Comparison of ENCODE assay signal across 5 worm cellular contexts in the genomic region with DNA sequence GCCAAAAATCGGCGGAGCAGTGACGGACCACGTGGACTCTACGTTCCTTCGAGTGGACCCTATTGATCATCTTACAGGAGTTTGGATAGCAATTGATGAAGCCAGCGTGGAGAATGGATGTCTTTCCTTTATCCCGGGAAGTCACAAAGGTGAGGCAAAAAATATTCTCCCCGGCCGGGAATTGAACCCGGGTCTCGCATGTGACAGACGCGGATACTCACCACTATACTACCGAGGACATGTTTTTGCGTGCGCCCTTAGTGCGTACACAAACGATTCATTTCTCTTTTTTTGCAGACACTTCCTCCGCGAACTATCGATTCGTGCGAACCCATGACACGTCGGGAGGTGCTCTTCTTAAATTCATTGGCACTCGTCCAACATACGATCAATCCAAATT.
TF ChIP-seq lines count a peak whose summit lies in the region.

No protein-coding gene starts in this region.

TF ChIP-seq in whole organism, L1 larva, 84 proteins besides CTCF, POLR2A, EP300 and RAD21 (continues in another document):
- TF ChIP-seq rnt-1 (tag; optimal IDR thresholded peaks at IDR 0.05; lab: Kevin White, UChicago) (peak; percentile 54), nhr-237 (tag; optimal IDR thresholded peaks at IDR 0.05; lab: Kevin White, UChicago) (no peak), efl-3 (GFP tag; optimal IDR thresholded peaks at IDR 0.05; lab: Kevin White, UChicago) (no peak), C16A3.4 (tag; optimal IDR thresholded peaks at IDR 0.05; lab: Kevin White, UChicago) (peak; percentile 33), nhr-76 (tag; optimal IDR thresholded peaks at IDR 0.05; lab: Kevin White, UChicago) (no peak), fkh-4 (tag; optimal IDR thresholded peaks at IDR 0.05; lab: Kevin White, UChicago; ENCODE audit: borderline replicate concordance) (no peak), unc-98 (GFP tag; IDR thresholded peaks at IDR 0.05; lab: Robert Waterston, UW) (no peak), nhr-71 (tag; optimal IDR thresholded peaks at IDR 0.05; lab: Kevin White, UChicago) (peak; percentile 11), ces-1 (GFP tag; optimal IDR thresholded peaks at IDR 0.05; lab: Kevin White, UChicago) (no peak), C04F5.9 (tag; optimal IDR thresholded peaks at IDR 0.05; lab: Kevin White, UChicago) (no peak), vab-15 (tag; optimal IDR thresholded peaks at IDR 0.05; lab: Kevin White, UChicago) (no peak), lsy-2 (tag; optimal IDR thresholded peaks at IDR 0.05; lab: Kevin White, UChicago) (peak in 1 of 2 experiments; percentile 36), nhr-47 (tag; optimal IDR thresholded peaks at IDR 0.05; lab: Kevin White, UChicago) (peak; percentile 19), mef-2 (tag; optimal IDR thresholded peaks at IDR 0.05; lab: Kevin White, UChicago) (no peak), Y116A8C.19 (tag; optimal IDR thresholded peaks at IDR 0.05; lab: Kevin White, UChicago; ENCODE audit: borderline replicate concordance) (no peak), tbx-2 (tag; optimal IDR thresholded peaks at IDR 0.05; lab: Kevin White, UChicago) (no peak), hpl-2 (GFP tag; optimal IDR thresholded peaks at IDR 0.05; lab: Kevin White, UChicago) (no peak)

TF ChIP-seq in whole organism, L3 larva, 47 proteins besides CTCF, POLR2A, EP300 and RAD21:
- TF ChIP-seq pqm-1 (tag; optimal IDR thresholded peaks at IDR 0.05; lab: Kevin White, UChicago) (peak; percentile 2), elt-2 (tag; optimal IDR thresholded peaks at IDR 0.05; lab: Kevin White, UChicago) (peak; percentile 34), mml-1 (tag; optimal IDR thresholded peaks at IDR 0.05; lab: Kevin White, UChicago) (no peak), lin-39 (tag; optimal IDR thresholded peaks at IDR 0.05; lab: Kevin White, UChicago) (no peak), elt-3 (tag; optimal IDR thresholded peaks at IDR 0.05; lab: Kevin White, UChicago) (no peak), snpc-4 (tag; optimal IDR thresholded peaks at IDR 0.05; lab: Kevin White, UChicago) (peak; percentile 52), nfya-1 (tag; optimal IDR thresholded peaks at IDR 0.05; lab: Kevin White, UChicago; ENCODE audit: insufficient read depth) (peak; percentile 11), hmg-11 (tag; optimal IDR thresholded peaks at IDR 0.05; lab: Kevin White, UChicago) (peak; percentile 46), egl-27 (tag; optimal IDR thresholded peaks at IDR 0.05; lab: Kevin White, UChicago) (no peak)

TF ChIP-seq in whole organism, early embryonic, 17 proteins besides CTCF, POLR2A, EP300 and RAD21:
- TF ChIP-seq aly-1 (tag; optimal IDR thresholded peaks at IDR 0.05; lab: Kevin White, UChicago) (no peak), ceh-13 (GFP tag; optimal IDR thresholded peaks at IDR 0.05; lab: Kevin White, UChicago) (no peak), flt-1 (GFP tag; IDR thresholded peaks at IDR 0.05; lab: Robert Waterston, UW) (peak; percentile 37; the same call in 1 of the 2 replicates), hmbx-1 (tag; optimal IDR thresholded peaks at IDR 0.05; lab: Kevin White, UChicago) (no peak), scrt-1 (GFP tag; IDR thresholded peaks at IDR 0.05; lab: Robert Waterston, UW) (no peak), tbx-11 (GFP tag; IDR thresholded peaks at IDR 0.05; lab: Robert Waterston, UW) (peak; percentile 59; the same call in 1 of the 2 replicates), ceh-36 (tag; optimal IDR thresholded peaks at IDR 0.05; lab: Kevin White, UChicago) (no peak), sea-1 (GFP tag; conservative IDR thresholded peaks at IDR 0.05; lab: Robert Waterston, UW) (peak; percentile 76; the same call in 1 of the 2 replicates), ets-7 (tag; optimal IDR thresholded peaks at IDR 0.05; lab: Kevin White, UChicago) (no peak), ama-1 (optimal IDR thresholded peaks at IDR 0.05; lab: Kevin White, UChicago) (no peak), hnd-1 (tag; optimal IDR thresholded peaks at IDR 0.05; lab: Kevin White, UChicago) (no peak), tra-4 (tag; optimal IDR thresholded peaks at IDR 0.05; lab: Kevin White, UChicago) (no peak), F13C5.2 (tag; optimal IDR thresholded peaks at IDR 0.05; lab: Kevin White, UChicago) (no peak), tbx-37 (GFP tag; conservative IDR thresholded peaks at IDR 0.05; lab: Robert Waterston, UW) (peak; percentile 33; the same call in 1 of the 2 replicates), hmg-4 (GFP tag; optimal IDR thresholded peaks at IDR 0.05; lab: Kevin White, UChicago) (no peak), pes-1 (GFP tag; IDR thresholded peaks at IDR 0.05; lab: Robert Waterston, UW) (peak; percentile 71), B0310.2 (tag; optimal IDR thresholded peaks at IDR 0.05; lab: Kevin White, UChicago) (no peak)

TF ChIP-seq in whole organism, midembryonic, 9 proteins besides CTCF, POLR2A, EP300 and RAD21:
- TF ChIP-seq T22C8.4 (GFP tag; IDR thresholded peaks at IDR 0.05; lab: Robert Waterston, UW): no peak
- TF ChIP-seq ref-1 (GFP tag; conservative IDR thresholded peaks at IDR 0.05; lab: Robert Waterston, UW): 0 out of 2 replicates have a peak, but pooled peaks have one; percentile 49
- TF ChIP-seq klf-2 (GFP tag; conservative IDR thresholded peaks at IDR 0.05; lab: Robert Waterston, UW): 0 out of 2 replicates have a peak, but pooled peaks have one; percentile 52
- TF ChIP-seq ztf-29 (GFP tag; IDR thresholded peaks at IDR 0.05; lab: Robert Waterston, UW): 0 out of 2 replicates have a peak, but pooled peaks have one; percentile 43
- TF ChIP-seq ztf-23 (GFP tag; IDR thresholded peaks at IDR 0.05; lab: Robert Waterston, UW): peak; percentile 75
- TF ChIP-seq tab-1 (GFP tag; IDR thresholded peaks at IDR 0.05; lab: Robert Waterston, UW): 0 out of 2 replicates have a peak, but pooled peaks have one; percentile 25
- TF ChIP-seq med-1 (GFP tag; optimal IDR thresholded peaks at IDR 0.05; lab: Kevin White, UChicago; ENCODE audit: insufficient read depth): no peak
- TF ChIP-seq flt-1 (GFP tag; IDR thresholded peaks at IDR 0.05; lab: Robert Waterston, UW): peak; percentile 77
- no peak for TF ChIP-seq cog-1 (tag; optimal IDR thresholded peaks at IDR 0.05; lab: Kevin White, UChicago)
TF ChIP-seq in whole organism, midembryonic: peak in this region for 6.

TF ChIP-seq in whole organism, young adult, 124 proteins besides CTCF, POLR2A, EP300 and RAD21 (continues in another document):
- peak in 1 of 2 experiments; percentile 7 for TF ChIP-seq let-607 (tag; optimal IDR thresholded peaks at IDR 0.05; lab: Kevin White, UChicago)
- no peak for TF ChIP-seq unc-62 (GFP tag; optimal IDR thresholded peaks at IDR 0.05; lab: Kevin White, UChicago)
- peak; percentile 72 for TF ChIP-seq rpc-1 (optimal IDR thresholded peaks at IDR 0.05; lab: Kevin White, UChicago)
- TF ChIP-seq rpc-1 (tag; optimal IDR thresholded peaks at IDR 0.05; lab: Kevin White, UChicago): peak; percentile 71
- no peak for TF ChIP-seq hmg-20 (GFP tag; IDR thresholded peaks at IDR 0.05; lab: Robert Waterston, UW)
- no peak for TF ChIP-seq ama-1 (optimal IDR thresholded peaks at IDR 0.05; lab: Kevin White, UChicago)
- peak in 1 of 2 experiments; percentile 66 for TF ChIP-seq ama-1 (GFP tag; optimal IDR thresholded peaks at IDR 0.05; lab: Kevin White, UChicago)
- no peak for TF ChIP-seq F57A8.1 (GFP tag; optimal IDR thresholded peaks at IDR 0.05; lab: Kevin White, UChicago)
- 0 out of 2 replicates have a peak, but pooled peaks have one; percentile 33 for TF ChIP-seq cebp-1 (GFP tag; IDR thresholded peaks at IDR 0.05; lab: Robert Waterston, UW)
- no peak for TF ChIP-seq cebp-1 (tag; optimal IDR thresholded peaks at IDR 0.05; lab: Kevin White, UChicago)
- no peak for TF ChIP-seq Y79H2A.3 (GFP tag; conservative IDR thresholded peaks at IDR 0.05; lab: Robert Waterston, UW)
- peak; percentile 79 for TF ChIP-seq hsf-1 (GFP tag; IDR thresholded peaks at IDR 0.05; lab: Robert Waterston, UW)
- peak in 1 of 2 experiments; percentile 70 for TF ChIP-seq rec-8 (tag; optimal IDR thresholded peaks at IDR 0.05; lab: Kevin White, UChicago)
- TF ChIP-seq snpc-4 (GFP tag; optimal IDR thresholded peaks at IDR 0.05; lab: Kevin White, UChicago): peak; percentile 80
- peak in 3 of 4 experiments; percentile 94 to 97 (median 95) for TF ChIP-seq snpc-4 (tag; optimal IDR thresholded peaks at IDR 0.05; lab: Kevin White, UChicago)
- TF ChIP-seq F57C9.4 (tag; optimal IDR thresholded peaks at IDR 0.05; lab: Kevin White, UChicago): no peak
- TF ChIP-seq ceh-40 (GFP tag; IDR thresholded peaks at IDR 0.05; lab: Robert Waterston, UW): 0 out of 2 replicates have a peak, but pooled peaks have one; percentile 74
- TF ChIP-seq him-1 (tag; optimal IDR thresholded peaks at IDR 0.05; lab: Kevin White, UChicago): peak; percentile 46
- TF ChIP-seq F39B2.1 (GFP tag; IDR thresholded peaks at IDR 0.05; lab: Robert Waterston, UW): no peak
- 0 out of 2 replicates have a peak, but pooled peaks have one; percentile 12 for TF ChIP-seq F33H1.4 (GFP tag; IDR thresholded peaks at IDR 0.05; lab: Robert Waterston, UW)
- 0 out of 2 replicates have a peak, but pooled peaks have one; percentile 14 for TF ChIP-seq mcd-1 (GFP tag; IDR thresholded peaks at IDR 0.05; lab: Robert Waterston, UW)
- TF ChIP-seq Y95B8A.8 (GFP tag; IDR thresholded peaks at IDR 0.05; lab: Robert Waterston, UW): no peak
- TF ChIP-seq zim-3 (tag; optimal IDR thresholded peaks at IDR 0.05; lab: Kevin White, UChicago): peak; percentile 78
- TF ChIP-seq aptf-2 (GFP tag; conservative IDR thresholded peaks at IDR 0.05; lab: Robert Waterston, UW): no peak
- TF ChIP-seq ztf-18 (tag; optimal IDR thresholded peaks at IDR 0.05; lab: Kevin White, UChicago): peak; percentile 63
- peak; percentile 43 for TF ChIP-seq lsy-27 (tag; optimal IDR thresholded peaks at IDR 0.05; lab: Kevin White, UChicago; ENCODE audit: borderline replicate concordance, insufficient read depth)
- TF ChIP-seq ceh-91 (GFP tag; IDR thresholded peaks at IDR 0.05; lab: Robert Waterston, UW): no peak
- peak; percentile 84; the same call in 1 of the 2 replicates for TF ChIP-seq aptf-3 (GFP tag; IDR thresholded peaks at IDR 0.05; lab: Robert Waterston, UW)
- peak; percentile 89 for TF ChIP-seq Y56A3A.18 (GFP tag; IDR thresholded peaks at IDR 0.05; lab: Robert Waterston, UW)
- peak; percentile 10 for TF ChIP-seq K12H6.12 (tag; optimal IDR thresholded peaks at IDR 0.05; lab: Kevin White, UChicago)
- no peak for TF ChIP-seq B0336.3 (GFP tag; IDR thresholded peaks at IDR 0.05; lab: Robert Waterston, UW)
- TF ChIP-seq Y53F4B.3 (GFP tag; IDR thresholded peaks at IDR 0.05; lab: Robert Waterston, UW): no peak
- TF ChIP-seq chd-7 (tag; optimal IDR thresholded peaks at IDR 0.05; lab: Kevin White, UChicago): no peak
- peak; percentile 15 for TF ChIP-seq nhr-80 (tag; optimal IDR thresholded peaks at IDR 0.05; lab: Kevin White, UChicago)
- TF ChIP-seq ztf-25 (GFP tag; IDR thresholded peaks at IDR 0.05; lab: Robert Waterston, UW): peak; percentile 74; the same call in 1 of the 2 replicates
- TF ChIP-seq lin-26 (GFP tag; IDR thresholded peaks at IDR 0.05; lab: Robert Waterston, UW): peak; percentile 87
- TF ChIP-seq nhr-27 (tag; optimal IDR thresholded peaks at IDR 0.05; lab: Kevin White, UChicago): no peak
- TF ChIP-seq let-526 (GFP tag; IDR thresholded peaks at IDR 0.05; lab: Robert Waterston, UW): no peak
